Fruit fly (Drosophila melanogaster) whole organism, embryonic: ENCODE measurements around the gene CG42299.
A peak's percentile ranks its signal among the peaks of the same experiment; 100 is the strongest.

Source experiments
- Atf6 ChIP-seq: fragments of 200-800 bp; sonication (Bioruptor generic); IDR thresholded peaks from 2 replicates; pipeline ENCODE4 v1.3.6; 2022; ENCODE audit warnings: missing biosample characterization, missing genetic modification characterization
- CG10147 ChIP-seq: fragments of 200-800 bp; sonication (Bioruptor generic); optimal IDR thresholded peaks from 2 replicates; lab custom pipeline; 2019; ENCODE audit warnings: missing biosample characterization, mild to moderate bottlenecking, missing genetic modification characterization, moderate library complexity
- CG10209 ChIP-seq: fragments of 200-800 bp; sonication (Bioruptor generic); optimal IDR thresholded peaks from 3 replicates; lab custom pipeline; 2017; ENCODE audit warnings: missing biosample characterization, mild to moderate bottlenecking, missing genetic modification characterization, missing genetic modification reagents
- CG10431 ChIP-seq: fragments of 200-800 bp; sonication (Bioruptor generic); optimal IDR thresholded peaks from 3 replicates; lab custom pipeline; 2018; ENCODE audit warnings: missing biosample characterization, mild to moderate bottlenecking, missing genetic modification characterization
- CG11085 ChIP-seq: fragments of 200-800 bp; sonication (Bioruptor generic); IDR thresholded peaks from 2 replicates; pipeline ENCODE4 v1.3.6; 2022; ENCODE audit warnings: missing biosample characterization, missing genetic modification characterization
- CG11504 ChIP-seq: fragments of 200-800 bp; sonication (Bioruptor generic); optimal IDR thresholded peaks from 3 replicates; lab custom pipeline; 2019; ENCODE audit warnings: missing biosample characterization, mild to moderate bottlenecking, missing genetic modification characterization, moderate library complexity
- CG11695 ChIP-seq: fragments of 200-800 bp; sonication (Bioruptor generic); IDR thresholded peaks from 3 replicates; pipeline ENCODE4 v1.3.6; 2022; ENCODE audit warnings: missing biosample characterization, missing genetic modification characterization
- CG11723 ChIP-seq: fragments of 200-800 bp; sonication (Bioruptor generic); optimal IDR thresholded peaks from 2 replicates; lab custom pipeline; 2017; ENCODE audit warnings: missing biosample characterization, mild to moderate bottlenecking, missing genetic modification characterization
- CG12942 ChIP-seq: fragments of 200-800 bp; sonication (Bioruptor generic); optimal IDR thresholded peaks from 3 replicates; lab custom pipeline; 2016; ENCODE audit warnings: missing biosample characterization, missing genetic modification characterization
- CG14441 ChIP-seq: fragments of 200-800 bp; sonication (Bioruptor generic); IDR thresholded peaks from 2 replicates; pipeline ENCODE4 v1.3.6; 2022; ENCODE audit warnings: missing biosample characterization, missing genetic modification characterization
- CG1792 ChIP-seq: fragments of 200-800 bp; sonication (Bioruptor generic); optimal IDR thresholded peaks from 2 replicates; lab custom pipeline; 2016; ENCODE audit warnings: missing biosample characterization, missing genetic modification characterization
- CG31224 ChIP-seq: fragments of 200-800 bp; sonication (Bioruptor generic); IDR thresholded peaks from 2 replicates; pipeline ENCODE4 v1.3.6; 2022; ENCODE audit warnings: missing biosample characterization, missing genetic modification characterization
- CG31365 ChIP-seq: fragments of 200-800 bp; sonication (Bioruptor generic); optimal IDR thresholded peaks from 2 replicates; lab custom pipeline; 2018; ENCODE audit warnings: missing biosample characterization, mild to moderate bottlenecking, missing genetic modification characterization
- CG33557 ChIP-seq: fragments of 200-800 bp; sonication (Bioruptor generic); optimal IDR thresholded peaks from 2 replicates; lab custom pipeline; 2019; ENCODE audit warnings: missing biosample characterization, mild to moderate bottlenecking, missing genetic modification characterization, moderate library complexity
- CG3407 ChIP-seq: fragments of 200-800 bp; sonication (Bioruptor generic); optimal IDR thresholded peaks from 2 replicates; lab custom pipeline; 2018; ENCODE audit warnings: missing biosample characterization, mild to moderate bottlenecking, missing genetic modification characterization
- CG3838 ChIP-seq: fragments of 200-800 bp; sonication (Bioruptor generic); optimal IDR thresholded peaks from 3 replicates; lab custom pipeline; 2016; ENCODE audit warnings: missing biosample characterization, missing genetic modification characterization
- CG6272 ChIP-seq: fragments of 200-800 bp; sonication (Bioruptor generic); IDR thresholded peaks from 2 replicates; pipeline ENCODE4 v1.3.6; 2022; ENCODE audit warnings: missing biosample characterization, missing genetic modification characterization
- CG7372 ChIP-seq: fragments of 200-800 bp; sonication (Bioruptor generic); IDR thresholded peaks from 2 replicates; pipeline ENCODE4 v1.3.6; 2022; ENCODE audit warnings: missing biosample characterization, missing genetic modification characterization
- CG8478 ChIP-seq: fragments of >200 bp; optimal IDR thresholded peaks from 2 replicates; lab custom pipeline; 2018
- CG9215 ChIP-seq: fragments of 200-800 bp; sonication (Bioruptor generic); IDR thresholded peaks from 2 replicates; pipeline ENCODE4 v1.3.6; 2022; ENCODE audit warnings: missing biosample characterization, missing genetic modification characterization
- CG9932 ChIP-seq: fragments of 200-800 bp; sonication (Bioruptor generic); IDR thresholded peaks from 2 replicates; pipeline ENCODE4 v1.3.6; 2022; ENCODE audit warnings: missing biosample characterization, missing genetic modification characterization
- CHES-1-like ChIP-seq: fragments of 200-800 bp; sonication (Bioruptor generic); optimal IDR thresholded peaks from 2 replicates; lab custom pipeline; 2016; ENCODE audit warnings: missing biosample characterization, missing genetic modification characterization
- CTCF ChIP-seq: fragments of 200-800 bp; sonication (Bioruptor generic); optimal IDR thresholded peaks from 2 replicates; lab custom pipeline; 2017; ENCODE audit warnings: missing biosample characterization, mild to moderate bottlenecking, missing genetic modification characterization, moderate library complexity
- Camta ChIP-seq: fragments of 200-800 bp; sonication (Bioruptor generic); optimal IDR thresholded peaks from 2 replicates; lab custom pipeline; 2016; ENCODE audit warnings: missing biosample characterization, missing genetic modification characterization
- D ChIP-seq, 2 experiments: fragments of 200-800 bp in 1 of 2; fragments of >200 bp in 1 of 2; sonication (Bioruptor generic) in 1 of 2; optimal IDR thresholded peaks; 2 replicates in 1 of 2; 3 replicates in 1 of 2; lab custom pipeline; 2017; ENCODE audit warnings: mild to moderate bottlenecking in 1 of 2, missing biosample characterization in 1 of 2, missing genetic modification characterization in 1 of 2, missing genetic modification reagents in 1 of 2
- Deaf1 ChIP-seq: fragments of 200-800 bp; optimal IDR thresholded peaks from 3 replicates; lab custom pipeline; 2019; ENCODE audit warnings: missing biosample characterization, mild to moderate bottlenecking, missing genetic modification characterization, moderate library complexity
- Dp ChIP-seq: fragments of 200-800 bp; sonication (Bioruptor generic); optimal IDR thresholded peaks from 2 replicates; lab custom pipeline; 2018; ENCODE audit warnings: missing biosample characterization, mild to moderate bottlenecking, missing genetic modification characterization, moderate library complexity
- HmgD ChIP-seq: fragments of 200-800 bp; sonication (Bioruptor generic); optimal IDR thresholded peaks from 3 replicates; lab custom pipeline; 2016; ENCODE audit warnings: missing biosample characterization, missing genetic modification characterization
- Kr ChIP-seq: fragments of 200-800 bp; sonication (Bioruptor generic); optimal IDR thresholded peaks from 2 replicates; lab custom pipeline; 2017; ENCODE audit warnings: missing biosample characterization, mild to moderate bottlenecking, missing genetic modification characterization
- Lhr ChIP-seq: fragments of 200-800 bp; sonication (Bioruptor generic); optimal IDR thresholded peaks from 3 replicates; lab custom pipeline; 2017; ENCODE audit warnings: mild to moderate bottlenecking, missing biosample characterization, missing genetic modification reagents, missing genetic modification characterization
- Max ChIP-seq: fragments of 200-800 bp; sonication (Bioruptor generic); optimal IDR thresholded peaks from 2 replicates; lab custom pipeline; 2016; ENCODE audit warnings: missing biosample characterization, mild to moderate bottlenecking, missing genetic modification characterization
- Oaz ChIP-seq: fragments of 200-800 bp; sonication (Bioruptor generic); IDR thresholded peaks from 2 replicates; pipeline ENCODE4 v1.3.6; 2022; ENCODE audit warnings: missing biosample characterization, missing genetic modification characterization
- ac ChIP-seq: fragments of 200-800 bp; sonication (Bioruptor generic); optimal IDR thresholded peaks from 3 replicates; lab custom pipeline; 2017; ENCODE audit warnings: missing biosample characterization, mild to moderate bottlenecking, missing genetic modification characterization
- aop ChIP-seq: fragments of 200-800 bp; sonication (Bioruptor generic); IDR thresholded peaks from 2 replicates; pipeline ENCODE4 v1.3.6; 2022; ENCODE audit warnings: missing biosample characterization, missing genetic modification characterization
- ash1 ChIP-seq: fragments of 200-800 bp; sonication (Bioruptor generic); optimal IDR thresholded peaks from 2 replicates; lab custom pipeline; 2018; ENCODE audit warnings: missing biosample characterization, mild to moderate bottlenecking, missing genetic modification characterization
- caup ChIP-seq: fragments of 200-800 bp; sonication (Bioruptor generic); optimal IDR thresholded peaks from 3 replicates; lab custom pipeline; 2017; ENCODE audit warnings: missing biosample characterization, mild to moderate bottlenecking, missing genetic modification characterization, moderate library complexity; ENCODE audit not compliant: severe bottlenecking
- dimm ChIP-seq: fragments of 200-800 bp; sonication (Bioruptor generic); IDR thresholded peaks from 2 replicates; pipeline ENCODE4 v1.3.6; 2022; ENCODE audit warnings: missing biosample characterization, missing genetic modification characterization
- ems ChIP-seq: fragments of 200-800 bp; sonication (Bioruptor generic); optimal IDR thresholded peaks from 3 replicates; lab custom pipeline; 2016; ENCODE audit warnings: missing biosample characterization, missing genetic modification characterization
- kah ChIP-seq: fragments of 200-800 bp; sonication (Bioruptor generic); optimal IDR thresholded peaks from 2 replicates; lab custom pipeline; 2018; ENCODE audit warnings: missing biosample characterization, mild to moderate bottlenecking, missing genetic modification characterization
- oc ChIP-seq: fragments of 200-800 bp; sonication (Bioruptor generic); optimal IDR thresholded peaks from 2 replicates; lab custom pipeline; 2018; ENCODE audit warnings: missing biosample characterization, mild to moderate bottlenecking, missing genetic modification characterization, moderate library complexity
- prd ChIP-seq, 3 experiments: fragments of >200 bp in 2 of 3; fragments of 200-800 bp in 1 of 3; sonication (Bioruptor generic) in 1 of 3; optimal IDR thresholded peaks in 2 of 3; IDR thresholded peaks in 1 of 3; 2 replicates in 2 of 3; 3 replicates in 1 of 3; pipeline versions ENCODE4 v1.3.6 to Lab custom; 2017 to 2022; ENCODE audit warnings: missing biosample characterization in 1 of 3, missing genetic modification characterization in 1 of 3
- ro ChIP-seq: fragments of 200-800 bp; sonication (Bioruptor generic); IDR thresholded peaks from 2 replicates; pipeline ENCODE4 v1.3.6; 2022; ENCODE audit warnings: missing biosample characterization, missing genetic modification characterization
- scrt ChIP-seq: fragments of 200-800 bp; sonication (Bioruptor generic); optimal IDR thresholded peaks from 2 replicates; lab custom pipeline; 2018; ENCODE audit warnings: missing biosample characterization, mild to moderate bottlenecking, missing genetic modification characterization, moderate library complexity
- shn ChIP-seq: fragments of 200-800 bp; sonication (Bioruptor generic); optimal IDR thresholded peaks from 3 replicates; lab custom pipeline; 2016; ENCODE audit warnings: missing biosample characterization, missing genetic modification characterization
- tgo ChIP-seq: fragments of 200-800 bp; sonication (Bioruptor generic); IDR thresholded peaks from 3 replicates; pipeline ENCODE4 v1.3.6; 2022; ENCODE audit warnings: missing biosample characterization, missing genetic modification characterization
- trh ChIP-seq: fragments of 200-800 bp; sonication (Bioruptor generic); optimal IDR thresholded peaks from 2 replicates; lab custom pipeline; 2016; ENCODE audit warnings: missing biosample characterization, missing genetic modification characterization
- wdn ChIP-seq: fragments of 200-800 bp; sonication (Bioruptor generic); IDR thresholded peaks from 2 replicates; pipeline ENCODE4 v1.3.6; 2022; ENCODE audit warnings: missing biosample characterization, missing genetic modification characterization
- zen2 ChIP-seq: fragments of 200-800 bp; sonication (Bioruptor generic); IDR thresholded peaks from 3 replicates; pipeline ENCODE4 v1.3.6; 2022; ENCODE audit warnings: missing biosample characterization, missing genetic modification characterization; ENCODE audit not compliant: partially characterized antibody
- zfh1 ChIP-seq: fragments of 200-800 bp; sonication (Bioruptor generic); IDR thresholded peaks from 3 replicates; pipeline ENCODE4 v1.3.6; 2022; ENCODE audit warnings: missing biosample characterization, missing genetic modification characterization

Gene CG42299

dm6 chrX:15591721-15592491, 16.4 kb upstream of the CG42299 start (continued):
- no peak for TF ChIP-seq zen2 (GFP tag; lab: Robert Waterston, UW)
- TF ChIP-seq CG31224 (GFP tag; lab: Robert Waterston, UW): peak; percentile 72
- TF ChIP-seq kah: no peak
- TF ChIP-seq CG6272 (GFP tag; lab: Robert Waterston, UW): peak; percentile 34; the same call in 1 of the 2 replicates
- TF ChIP-seq zfh1: 0 out of 3 replicates have a peak, but pooled peaks have one; percentile 38
- no peak for TF ChIP-seq ems (GFP tag; lab: Kevin White, UChicago)
- peak; percentile 4 for TF ChIP-seq CG12942 (GFP tag; lab: Kevin White, UChicago)
- peak; percentile 27 for TF ChIP-seq CG3838 (GFP tag; lab: Kevin White, UChicago)
- peak; percentile 27; the same call in 1 of the 2 replicates for TF ChIP-seq CG14441 (GFP tag; lab: Robert Waterston, UW)
- TF ChIP-seq CG10147 (GFP tag; lab: Kevin White, UChicago): no peak
- peak; percentile 7 for TF ChIP-seq CG3407 (GFP tag; lab: Kevin White, UChicago)
- no peak for TF ChIP-seq CG11695 (GFP tag; lab: Robert Waterston, UW)
- TF ChIP-seq Atf6 (GFP tag; lab: Robert Waterston, UW): peak; percentile 63
- peak; percentile 29 for TF ChIP-seq CG10209 (GFP tag; lab: Kevin White, UChicago)
- TF ChIP-seq CG11085 (GFP tag; lab: Robert Waterston, UW): no peak
- no peak for TF ChIP-seq CG33557
- TF ChIP-seq Kr (GFP tag; lab: Kevin White, UChicago): no peak
- TF ChIP-seq trh (GFP tag; lab: Kevin White, UChicago): no peak
- no peak; the same call in 1 of the 2 replicates for TF ChIP-seq CG9932 (GFP tag; lab: Robert Waterston, UW)
- no peak for TF ChIP-seq Dp
- TF ChIP-seq dimm (GFP tag; lab: Robert Waterston, UW): 0 out of 2 replicates have a peak, but pooled peaks have one; percentile 18
- no peak for TF ChIP-seq shn
- no peak for TF ChIP-seq prd (optimal IDR thresholded peaks at IDR 0.05; lab: Kevin White, UChicago)
- TF ChIP-seq prd (GFP tag; IDR thresholded peaks at IDR 0.05; lab: Robert Waterston, UW): peak; percentile 60; the same call in 2 of the 3 replicates
- TF ChIP-seq CG1792 (GFP tag; lab: Kevin White, UChicago): no peak
- peak; percentile 14 for TF ChIP-seq Camta
- no peak for TF ChIP-seq CG7372 (GFP tag; lab: Robert Waterston, UW)
- TF ChIP-seq Oaz (GFP tag; lab: Robert Waterston, UW): no peak
- TF ChIP-seq CHES-1-like (GFP tag; lab: Kevin White, UChicago): peak; percentile 13
- peak; percentile 74 for TF ChIP-seq CG9215 (GFP tag; lab: Robert Waterston, UW)
- TF ChIP-seq wdn: no peak
- TF ChIP-seq CG31365 (tag; lab: Kevin White, UChicago): no peak
- no peak for TF ChIP-seq ac (GFP tag; lab: Kevin White, UChicago)
- no peak for TF ChIP-seq aop (GFP tag; lab: Robert Waterston, UW)
- TF ChIP-seq CG8478: no peak
- TF ChIP-seq caup (GFP tag; lab: Kevin White, UChicago): no peak
- TF ChIP-seq ro (GFP tag; lab: Robert Waterston, UW): no peak
- no peak for TF ChIP-seq HmgD (GFP tag; lab: Kevin White, UChicago)
- TF ChIP-seq Lhr: no peak
- TF ChIP-seq Deaf1 (tag; lab: Kevin White, UChicago): no peak
- no peak for TF ChIP-seq oc (tag; lab: Kevin White, UChicago)
- no peak for TF ChIP-seq CG11723
- TF ChIP-seq CG10431 (GFP tag; lab: Kevin White, UChicago): no peak
- TF ChIP-seq ash1: no peak
- no peak for TF ChIP-seq scrt (GFP tag; lab: Kevin White, UChicago)
- peak; percentile 58 for TF ChIP-seq CG11504 (tag; lab: Kevin White, UChicago)
- no peak for TF ChIP-seq Max (GFP tag; lab: Kevin White, UChicago)
- TF ChIP-seq D (optimal IDR thresholded peaks at IDR 0.05; lab: Kevin White, UChicago): no peak
- TF ChIP-seq D (GFP tag; optimal IDR thresholded peaks at IDR 0.05; lab: Kevin White, UChicago): peak; percentile 12
- 0 out of 3 replicates have a peak, but pooled peaks have one; percentile 37 for TF ChIP-seq tgo (GFP tag; lab: Robert Waterston, UW)
- no peak for TF ChIP-seq CTCF (GFP tag; lab: Kevin White, UChicago)
